Worm (Caenorhabditis elegans): ENCODE data around the gene hrpf-2.

Gene hrpf-2

DNA sequence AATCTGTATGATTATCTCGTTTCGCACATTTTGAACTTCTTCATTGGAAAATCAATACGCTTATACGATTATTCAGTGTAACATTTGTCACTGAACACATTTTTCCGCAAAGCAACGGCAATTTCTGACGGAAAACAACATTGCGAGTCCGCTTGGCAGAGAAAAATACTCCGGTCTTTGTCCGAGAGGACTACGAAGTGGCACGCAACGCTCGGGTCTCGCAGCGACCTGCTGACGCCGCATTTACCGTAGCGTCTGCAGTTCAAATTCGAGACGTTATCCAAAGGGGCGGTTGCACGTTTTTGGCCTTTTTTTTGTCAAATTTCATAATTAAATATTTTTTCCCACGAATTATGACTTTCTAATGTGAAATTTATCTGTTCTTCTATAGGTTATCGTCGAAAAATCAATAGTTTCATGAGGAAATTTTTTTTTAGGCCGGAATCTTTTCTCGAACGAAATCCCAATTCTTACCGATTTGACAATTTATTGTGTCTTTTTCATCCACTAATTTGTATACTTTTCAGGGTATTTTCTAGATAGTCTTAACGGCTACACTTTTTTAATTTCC, 52.6 kb downstream of the hrpf-2 start, which contains the start of gene sqd-1:
sqd-1 (plus strand) TSS at position 521 of the 571 bp plus-strand sequence.
- TF ChIP-seq unc-130 (GFP tag; optimal IDR thresholded peaks at IDR 0.05) (peak; percentile 62), lsl-1 (GFP tag; optimal IDR thresholded peaks at IDR 0.05) (peak; percentile 82), ztf-3 (GFP tag; optimal IDR thresholded peaks at IDR 0.05) (no peak), tlf-1 (GFP tag; optimal IDR thresholded peaks at IDR 0.05) (peak; percentile 93), aptf-2 (GFP tag; conservative IDR thresholded peaks at IDR 0.05) (peak; percentile 65; the same call in 1 of the 2 replicates), nfyb-1 (GFP tag; IDR thresholded peaks at IDR 0.05) (peak; percentile 96), him-1 (tag; optimal IDR thresholded peaks at IDR 0.05) (no peak), nhr-80 (tag; optimal IDR thresholded peaks at IDR 0.05) (peak; percentile 30), lin-54 (GFP tag; optimal IDR thresholded peaks at IDR 0.05) (peak; percentile 92), F37B4.10 (GFP tag; IDR thresholded peaks at IDR 0.05) (0 out of 2 replicates have a peak, but pooled peaks have one; percentile 71), ztf-18 (tag; optimal IDR thresholded peaks at IDR 0.05) (peak; percentile 48), ztf-26 (tag; optimal IDR thresholded peaks at IDR 0.05) (peak; percentile 88), rcor-1 (GFP tag; IDR thresholded peaks at IDR 0.05) (peak; percentile 91), lin-35 (GFP tag; optimal IDR thresholded peaks at IDR 0.05) (peak in 2 of 3 experiments; percentile 67 to 89), nfya-1 (tag; optimal IDR thresholded peaks at IDR 0.05; ENCODE audit: borderline replicate concordance, insufficient read depth) (no peak), ccch-3 (GFP tag; optimal IDR thresholded peaks at IDR 0.05) (no peak), egl-18 (GFP tag; IDR thresholded peaks at IDR 0.05) (peak; percentile 72; the same call in 1 of the 2 replicates), ztf-28 (GFP tag; IDR thresholded peaks at IDR 0.05) (peak; percentile 96), pbrm-1 (GFP tag; IDR thresholded peaks at IDR 0.05) (peak; percentile 96), mel-28 (tag; optimal IDR thresholded peaks at IDR 0.05; ENCODE audit: borderline replicate concordance) (no peak), tbp1 (GFP tag; optimal IDR thresholded peaks at IDR 0.05) (peak; percentile 75), let-526 (GFP tag; IDR thresholded peaks at IDR 0.05) (peak; percentile 89), sdz-38 (tag; optimal IDR thresholded peaks at IDR 0.05) (no peak), hlh-26 (GFP tag; conservative IDR thresholded peaks at IDR 0.05) (no peak), cebp-1 (GFP tag; IDR thresholded peaks at IDR 0.05) (peak; percentile 73), cebp-1 (tag; optimal IDR thresholded peaks at IDR 0.05) (peak; percentile 90), bed-2 (GFP tag; IDR thresholded peaks at IDR 0.05) (0 out of 2 replicates have a peak, but pooled peaks have one; percentile 36), ztf-6 (GFP tag; IDR thresholded peaks at IDR 0.05) (peak; percentile 78), C17E4.6 (GFP tag; IDR thresholded peaks at IDR 0.05) (peak; percentile 92), hsf-1 (GFP tag; IDR thresholded peaks at IDR 0.05) (peak; percentile 76; the same call in 1 of the 2 replicates), F55B11.4 (tag; optimal IDR thresholded peaks at IDR 0.05; ENCODE audit: borderline replicate concordance, insufficient read depth) (no peak), Y53G8AR.9 (GFP tag; conservative IDR thresholded peaks at IDR 0.05) (peak; percentile 96), tbx-9 (tag; optimal IDR thresholded peaks at IDR 0.05; ENCODE audit: borderline replicate concordance) (no peak), F57A8.1 (GFP tag; optimal IDR thresholded peaks at IDR 0.05) (no peak), F22D6.2 (tag; optimal IDR thresholded peaks at IDR 0.05) (peak; percentile 81), somi-1 (GFP tag; optimal IDR thresholded peaks at IDR 0.05) (peak; percentile 22), ceh-79 (tag; optimal IDR thresholded peaks at IDR 0.05) (peak; percentile 52), xnd-1 (tag; optimal IDR thresholded peaks at IDR 0.05) (peak; percentile 54), athp-1 (tag; optimal IDR thresholded peaks at IDR 0.05) (peak; percentile 87), nhr-27 (tag; optimal IDR thresholded peaks at IDR 0.05) (peak; percentile 57), dpl-1 (GFP tag; optimal IDR thresholded peaks at IDR 0.05) (peak; percentile 61), F39B2.1 (GFP tag; IDR thresholded peaks at IDR 0.05) (no peak), snpc-1.1 (tag; optimal IDR thresholded peaks at IDR 0.05; ENCODE audit: insufficient read depth) (peak; percentile 52), ama-1 (optimal IDR thresholded peaks at IDR 0.05) (no peak), ama-1 (GFP tag; optimal IDR thresholded peaks at IDR 0.05) (no peak), die-1 (tag; optimal IDR thresholded peaks at IDR 0.05) (peak; percentile 55), D2030.7 (GFP tag; IDR thresholded peaks at IDR 0.05) (peak; percentile 89), ceh-40 (GFP tag; IDR thresholded peaks at IDR 0.05) (0 out of 2 replicates have a peak, but pooled peaks have one; percentile 55)
